Worm (Caenorhabditis elegans): ENCODE results near the gene F37A4.3.

The F37A4.3 gene

DNA sequence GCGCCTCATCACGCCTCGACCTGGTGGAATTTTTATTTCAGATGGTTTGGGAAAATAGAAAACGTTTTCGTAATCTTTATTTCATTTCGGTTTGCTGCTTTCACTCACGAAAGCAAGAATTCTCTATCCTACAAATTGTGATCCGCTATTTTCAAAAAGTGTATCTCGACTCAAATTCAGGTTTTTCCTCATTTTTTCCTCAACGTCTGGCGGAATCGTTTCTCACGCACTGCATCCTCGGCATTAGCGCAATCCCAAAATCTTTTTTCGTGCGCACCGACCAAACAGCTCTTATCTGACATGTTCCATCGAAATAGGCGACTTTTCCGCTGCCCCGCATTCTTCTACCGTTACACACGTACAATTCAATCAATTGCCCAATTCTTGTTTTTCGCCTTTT is at the start of gene F37A4.3:
Gene F37A4.3, plus strand, starts transcription at position 301 of the 400 bp plus-strand sequence.
- TF ChIP-seq ceh-90 (tag; optimal IDR thresholded peaks at IDR 0.05) (no peak), lin-15B (tag; optimal IDR thresholded peaks at IDR 0.05) (no peak), zip-4 (GFP tag; optimal IDR thresholded peaks at IDR 0.05) (no peak), lsy-2 (tag; optimal IDR thresholded peaks at IDR 0.05) (no peak), snpc-4 (tag; optimal IDR thresholded peaks at IDR 0.05) (no peak), zag-1 (tag; optimal IDR thresholded peaks at IDR 0.05) (no peak), nhr-11 (tag; optimal IDR thresholded peaks at IDR 0.05) (no peak), ceh-82 (tag; optimal IDR thresholded peaks at IDR 0.05) (no peak), dsc-1 (tag; optimal IDR thresholded peaks at IDR 0.05) (no peak), nhr-28 (tag; optimal IDR thresholded peaks at IDR 0.05) (no peak), nhr-84 (tag; optimal IDR thresholded peaks at IDR 0.05) (no peak), nhr-76 (tag; optimal IDR thresholded peaks at IDR 0.05) (no peak), swsn-7 (tag; optimal IDR thresholded peaks at IDR 0.05) (no peak), ceh-88 (GFP tag; IDR thresholded peaks at IDR 0.05) (no peak), snu-23 (GFP tag; optimal IDR thresholded peaks at IDR 0.05) (no peak), fos-1 (tag; optimal IDR thresholded peaks at IDR 0.05) (no peak)

DNA sequence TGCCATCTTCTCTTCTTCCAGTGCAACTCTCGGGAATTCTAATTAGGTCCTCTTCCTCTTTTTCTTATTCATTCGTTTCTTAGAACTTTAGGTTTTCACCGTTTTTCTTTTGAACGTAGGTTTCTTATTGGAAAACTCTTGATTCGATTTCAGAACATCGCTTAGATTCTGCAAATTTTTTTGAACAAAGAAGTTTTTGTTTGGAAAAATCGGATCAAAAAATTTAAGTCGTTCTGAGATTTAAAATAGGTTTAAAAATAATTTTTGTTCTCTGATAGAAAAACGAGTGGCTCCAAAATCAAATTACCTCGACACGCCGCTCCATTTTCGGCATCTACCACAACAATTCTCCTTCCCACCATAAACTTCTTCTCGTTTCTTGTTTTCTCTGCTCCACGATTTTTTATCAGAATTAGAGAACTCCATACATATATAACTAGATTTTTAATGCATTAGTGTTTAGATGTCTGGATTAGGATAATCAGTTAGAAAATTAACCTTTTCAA is 47.6 kb upstream of the F37A4.3 start:
- peak; percentile 29 for TF ChIP-seq lin-14 (GFP tag; optimal IDR thresholded peaks at IDR 0.05)
- TF ChIP-seq efl-1 (optimal IDR thresholded peaks at IDR 0.05): no peak
- TF ChIP-seq efl-1 (GFP tag; optimal IDR thresholded peaks at IDR 0.05 in 1 of 2): no peak

DNA sequence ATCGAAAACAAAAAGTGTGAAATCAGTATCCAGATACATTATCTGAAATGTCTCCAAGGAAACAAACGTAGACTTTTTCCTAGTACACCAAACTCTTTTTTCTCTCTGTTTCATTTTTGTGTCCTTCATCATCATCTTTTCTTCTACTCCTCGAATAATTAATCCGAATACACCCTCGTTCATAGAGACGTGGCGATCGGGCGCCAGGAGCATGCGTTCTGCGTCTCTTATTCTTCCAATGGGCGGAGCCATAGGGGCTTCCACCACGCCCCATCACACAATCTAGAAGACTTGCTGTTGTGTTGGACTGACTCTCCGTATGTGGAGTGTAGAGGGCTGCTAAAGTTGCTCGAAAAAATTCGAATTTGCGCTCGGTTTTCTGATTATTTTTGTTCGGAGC is 42.9 kb upstream of the F37A4.3 start, which contains the start of gene rbf-1:
Gene rbf-1, plus strand, starts transcription at position 301 of the 400 bp plus-strand sequence.
- no peak for TF ChIP-seq C16A3.4 (tag; optimal IDR thresholded peaks at IDR 0.05)
- peak; percentile 18 for TF ChIP-seq fkh-8 (tag; optimal IDR thresholded peaks at IDR 0.05)

DNA sequence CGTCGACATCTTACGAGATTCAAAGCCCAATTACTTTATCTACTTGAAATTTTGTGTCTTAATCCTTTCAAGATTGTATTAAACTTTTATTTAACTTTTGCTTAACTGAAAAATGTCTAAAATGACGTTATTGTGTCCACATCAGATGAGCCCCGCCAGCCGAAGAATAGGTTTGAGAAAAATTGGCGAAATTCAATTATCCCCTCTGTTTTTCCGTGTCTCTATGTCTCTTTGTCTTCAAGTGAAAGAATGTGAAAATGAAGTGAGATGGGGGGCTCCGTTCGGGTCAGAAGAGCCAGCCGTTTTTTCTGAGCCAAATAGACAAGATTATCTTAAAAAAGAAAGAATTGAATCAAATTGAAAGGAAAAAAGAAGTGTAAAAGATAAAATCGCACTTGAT is 41.1 kb upstream of the F37A4.3 start:
- peak; percentile 34 for TF ChIP-seq lin-14 (GFP tag; optimal IDR thresholded peaks at IDR 0.05)
- TF ChIP-seq nhr-20 (tag; optimal IDR thresholded peaks at IDR 0.05): no peak

DNA sequence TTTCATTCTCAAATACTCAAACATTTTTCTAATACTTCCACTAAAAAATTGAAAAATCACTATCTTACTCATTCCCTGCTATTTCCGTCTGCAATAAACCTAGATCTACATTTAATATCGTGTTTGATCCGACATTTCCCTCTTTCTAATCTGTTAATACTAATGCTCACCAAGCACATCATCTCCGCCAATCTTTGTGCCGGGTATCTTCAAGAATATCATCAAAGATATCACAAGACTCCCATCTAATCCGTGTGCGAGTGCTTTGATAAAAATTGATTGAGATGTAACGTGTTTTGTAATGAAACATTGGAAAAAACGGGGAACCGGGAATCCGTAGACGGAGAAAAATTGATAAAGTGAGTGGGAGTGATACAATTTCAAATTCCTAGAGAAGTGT is 39.0 kb upstream of the F37A4.3 start:
- TF ChIP-seq snu-23 (GFP tag; optimal IDR thresholded peaks at IDR 0.05) (no peak), efl-3 (GFP tag; optimal IDR thresholded peaks at IDR 0.05) (no peak), lin-35 (GFP tag; optimal IDR thresholded peaks at IDR 0.05) (no peak), lin-14 (GFP tag; optimal IDR thresholded peaks at IDR 0.05) (no peak), egl-27 (tag; optimal IDR thresholded peaks at IDR 0.05) (no peak), nhr-19 (GFP tag; conservative IDR thresholded peaks at IDR 0.05) (no peak), dpl-1 (GFP tag; optimal IDR thresholded peaks at IDR 0.05) (no peak), pax-3 (tag; optimal IDR thresholded peaks at IDR 0.05) (peak; percentile 30), lsy-2 (tag; optimal IDR thresholded peaks at IDR 0.05) (no peak), unc-30 (tag; optimal IDR thresholded peaks at IDR 0.05) (no peak), mab-9 (GFP tag; IDR thresholded peaks at IDR 0.05) (no peak), swsn-7 (tag; optimal IDR thresholded peaks at IDR 0.05) (no peak), Y116A8C.19 (tag; optimal IDR thresholded peaks at IDR 0.05; ENCODE audit: borderline replicate concordance) (no peak), egl-13 (tag; optimal IDR thresholded peaks at IDR 0.05) (peak; percentile 66), elt-3 (tag; optimal IDR thresholded peaks at IDR 0.05) (no peak), skn-1 (tag; optimal IDR thresholded peaks at IDR 0.05) (no peak), nhr-237 (tag; optimal IDR thresholded peaks at IDR 0.05) (no peak), nhr-71 (tag; optimal IDR thresholded peaks at IDR 0.05) (no peak), hpl-2 (GFP tag; optimal IDR thresholded peaks at IDR 0.05) (no peak), lir-3 (tag; optimal IDR thresholded peaks at IDR 0.05; ENCODE audit: poor library complexity) (no peak), dsc-1 (tag; optimal IDR thresholded peaks at IDR 0.05) (peak; percentile 84), mdl-1 (tag; optimal IDR thresholded peaks at IDR 0.05) (no peak), rnt-1 (tag; optimal IDR thresholded peaks at IDR 0.05) (no peak), ama-1 (optimal IDR thresholded peaks at IDR 0.05) (no peak), fkh-10 (GFP tag; optimal IDR thresholded peaks at IDR 0.05) (no peak)

Data from whole organism, L1 larva.